Worm (Caenorhabditis elegans) whole organism, L4 larva: ENCODE measurements around the gene W03G11.4.

ENCODE experiments used
- D1046.2 ChIP-seq: fragments of 200-800 bp; sonication (Bioruptor generic); IDR thresholded peaks from 2 replicates; pipeline ENCODE4 v1.3.6; 2022; ENCODE audit warnings: missing genetic modification characterization, missing compliant biosample characterization
- F10B5.3 ChIP-seq: sonication (generic microtip); optimal IDR thresholded peaks from 2 replicates; lab custom pipeline; 2016; ENCODE audit warnings: mild to moderate bottlenecking, missing genetic modification characterization, missing compliant biosample characterization
- F37D6.2 ChIP-seq: sonication (generic microtip); optimal IDR thresholded peaks from 2 replicates; lab custom pipeline; 2016; ENCODE audit warnings: mild to moderate bottlenecking, missing genetic modification characterization, missing compliant biosample characterization
- T20F7.1 ChIP-seq: fragments of 200-800 bp; sonication (Bioruptor generic); optimal IDR thresholded peaks from 2 replicates; lab custom pipeline; 2018; ENCODE audit warnings: mild to moderate bottlenecking, missing genetic modification characterization, missing compliant biosample characterization
- Y5F2A.4 ChIP-seq: fragments of 200-800 bp; sonication (Bioruptor generic); optimal IDR thresholded peaks from 2 replicates; lab custom pipeline; 2018; ENCODE audit warnings: mild to moderate bottlenecking, missing genetic modification characterization, missing compliant biosample characterization
- Y75B8A.6 ChIP-seq: fragments of 200-800 bp; sonication (Bioruptor generic); IDR thresholded peaks from 2 replicates; pipeline ENCODE4 v1.3.6; 2022; ENCODE audit warnings: missing genetic modification reagents, missing genetic modification characterization, missing compliant biosample characterization
- ZK337.2 ChIP-seq: fragments of 200-800 bp; sonication (Bioruptor generic); IDR thresholded peaks from 2 replicates; pipeline ENCODE4 v1.3.6; 2022; ENCODE audit warnings: missing genetic modification reagents, missing genetic modification characterization, missing compliant biosample characterization
- aha-1 ChIP-seq: fragments of 150-350 bp; peaks from one replicate; lab custom pipeline; 2014; ENCODE audit warnings: missing biosample characterization, missing genetic modification characterization
- aly-2 ChIP-seq: sonication (generic microtip); optimal IDR thresholded peaks from 2 replicates; lab custom pipeline; 2018; ENCODE audit warnings: missing biosample characterization, missing genetic modification characterization
- ama-1 ChIP-seq: fragments of 150-350 bp; optimal IDR thresholded peaks from 2 replicates; lab custom pipeline; 2014; ENCODE audit warnings: inconsistent platforms, mixed read lengths
- arid-1 ChIP-seq: fragments of 200-800 bp; sonication (Bioruptor generic); conservative IDR thresholded peaks from 2 replicates; pipeline ENCODE4 v1.3.6; 2022; ENCODE audit warnings: missing genetic modification reagents, missing genetic modification characterization, missing compliant biosample characterization
- attf-4 ChIP-seq: sonication (generic microtip); optimal IDR thresholded peaks from 3 replicates; lab custom pipeline; 2017; ENCODE audit warnings: missing biosample characterization, missing genetic modification characterization
- ceh-20 ChIP-seq: fragments of 200-800 bp; sonication (Bioruptor generic); IDR thresholded peaks from 2 replicates; pipeline ENCODE4 v1.3.6; 2022; ENCODE audit warnings: missing genetic modification reagents, missing genetic modification characterization, missing compliant biosample characterization
- ceh-32 ChIP-seq: sonication (generic microtip); optimal IDR thresholded peaks from 2 replicates; lab custom pipeline; 2016; ENCODE audit warnings: mild to moderate bottlenecking, missing genetic modification characterization, missing compliant biosample characterization; ENCODE audit not compliant: poor library complexity
- ceh-82 ChIP-seq: sonication (generic microtip); optimal IDR thresholded peaks from 2 replicates; lab custom pipeline; 2017; ENCODE audit warnings: missing biosample characterization, missing genetic modification characterization
- ctbp-1 ChIP-seq: fragments of 200-800 bp; sonication (Bioruptor generic); IDR thresholded peaks from 2 replicates; pipeline ENCODE4 v1.3.6; 2022; ENCODE audit warnings: missing genetic modification reagents, missing genetic modification characterization, missing compliant biosample characterization
- daf-12 ChIP-seq: fragments of 150-350 bp; optimal IDR thresholded peaks from 2 replicates; lab custom pipeline; 2014; ENCODE audit warnings: missing biosample characterization, missing genetic modification reagents, missing genetic modification characterization
- daf-19 ChIP-seq: fragments of 200-800 bp; sonication (Bioruptor generic); conservative IDR thresholded peaks from 2 replicates; pipeline ENCODE4 v1.3.6; 2022; ENCODE audit warnings: missing genetic modification characterization, missing compliant biosample characterization
- daf-8 ChIP-seq: fragments of 200-800 bp; sonication (Bioruptor generic); IDR thresholded peaks from 2 replicates; pipeline ENCODE4 v1.3.6; 2022; ENCODE audit warnings: missing genetic modification characterization, missing compliant biosample characterization
- dmd-6 ChIP-seq: fragments of 200-800 bp; sonication (Bioruptor generic); IDR thresholded peaks from 2 replicates; pipeline ENCODE4 v1.3.6; 2022; ENCODE audit warnings: missing genetic modification reagents, missing genetic modification characterization, missing compliant biosample characterization
- dmd-9 ChIP-seq: fragments of 200-800 bp; sonication (Bioruptor generic); IDR thresholded peaks from 2 replicates; pipeline ENCODE4 v1.3.6; 2022; ENCODE audit warnings: missing genetic modification reagents, missing genetic modification characterization, missing compliant biosample characterization
- dpl-1 ChIP-seq: fragments of 150-350 bp; optimal IDR thresholded peaks from 2 replicates; lab custom pipeline; 2014; ENCODE audit warnings: missing biosample characterization, missing genetic modification reagents, missing genetic modification characterization
- egl-43 ChIP-seq: fragments of 200-800 bp; sonication (Bioruptor generic); IDR thresholded peaks from 2 replicates; pipeline ENCODE4 v1.3.6; 2022; ENCODE audit warnings: missing genetic modification reagents, missing genetic modification characterization, missing compliant biosample characterization
- hlh-11 ChIP-seq: fragments of 200-800 bp; sonication (Bioruptor generic); optimal IDR thresholded peaks from 2 replicates; lab custom pipeline; 2018; ENCODE audit warnings: mild to moderate bottlenecking, missing genetic modification characterization, missing compliant biosample characterization
- lin-1 ChIP-seq: fragments of 200-800 bp; sonication (Bioruptor generic); IDR thresholded peaks from 2 replicates; pipeline ENCODE4 v1.3.6; 2022; ENCODE audit warnings: missing genetic modification reagents, missing genetic modification characterization, missing compliant biosample characterization
- lin-39 ChIP-seq: fragments of 150-350 bp; optimal IDR thresholded peaks from 2 replicates; lab custom pipeline; 2014; ENCODE audit warnings: missing biosample characterization, missing genetic modification reagents, missing genetic modification characterization
- lir-3 ChIP-seq: sonication (generic microtip); optimal IDR thresholded peaks from 2 replicates; lab custom pipeline; 2016; ENCODE audit warnings: mild to moderate bottlenecking, missing genetic modification characterization, missing compliant biosample characterization
- lsy-2 ChIP-seq, 2 experiments: fragments of 150-350 bp in 1 of 2; sonication (generic microtip) in 1 of 2; optimal IDR thresholded peaks; 2 replicates each; lab custom pipeline; 2014 to 2017; ENCODE audit warnings: missing biosample characterization in 2 of 2, missing genetic modification characterization in 2 of 2
- madf-9 ChIP-seq: fragments of 200-800 bp; sonication (Bioruptor generic); conservative IDR thresholded peaks from 2 replicates; pipeline ENCODE4 v1.3.6; 2022; ENCODE audit warnings: missing genetic modification reagents, missing genetic modification characterization, missing compliant biosample characterization
- mdt-29 ChIP-seq: fragments of 200-800 bp; sonication (Bioruptor generic); IDR thresholded peaks from 2 replicates; pipeline ENCODE4 v1.3.6; 2022; ENCODE audit warnings: missing genetic modification reagents, missing genetic modification characterization, missing compliant biosample characterization
- mxl-2 ChIP-seq: fragments of 200-800 bp; sonication (Bioruptor generic); conservative IDR thresholded peaks from 2 replicates; pipeline ENCODE4 v1.3.6; 2022; ENCODE audit warnings: missing genetic modification reagents, missing genetic modification characterization, missing compliant biosample characterization
- nhr-10 ChIP-seq: fragments of 150-350 bp; optimal IDR thresholded peaks from 2 replicates; lab custom pipeline; 2014; ENCODE audit warnings: missing biosample characterization, missing genetic modification characterization
- nhr-25 ChIP-seq: sonication (generic microtip); optimal IDR thresholded peaks from 2 replicates; lab custom pipeline; 2017; ENCODE audit warnings: missing genetic modification characterization, mild to moderate bottlenecking, missing compliant biosample characterization, antibody characterized with exemption, moderate library complexity, borderline replicate concordance; ENCODE audit not compliant: insufficient read depth
- nhr-28 ChIP-seq: fragments of 150-350 bp; optimal IDR thresholded peaks from 2 replicates; lab custom pipeline; 2014; ENCODE audit warnings: missing biosample characterization, missing genetic modification characterization
- nhr-42 ChIP-seq: fragments of 200-800 bp; sonication (Bioruptor generic); IDR thresholded peaks from 2 replicates; pipeline ENCODE4 v1.3.6; 2022; ENCODE audit warnings: missing genetic modification characterization, missing compliant biosample characterization
- nhr-48 ChIP-seq: sonication (generic microtip); optimal IDR thresholded peaks from 2 replicates; lab custom pipeline; 2016; ENCODE audit warnings: mild to moderate bottlenecking, missing genetic modification characterization, missing compliant biosample characterization
- nhr-76 ChIP-seq: fragments of 150-350 bp; optimal IDR thresholded peaks from 2 replicates; lab custom pipeline; 2014; ENCODE audit warnings: missing biosample characterization, missing genetic modification characterization
- nhr-77 ChIP-seq: fragments of 150-350 bp; optimal IDR thresholded peaks from 2 replicates; lab custom pipeline; 2014; ENCODE audit warnings: missing biosample characterization, missing genetic modification characterization
- pha-4 ChIP-seq, 2 experiments: fragments of 150-350 bp in 1 of 2; fragments of 200-800 bp in 1 of 2; sonication (Bioruptor generic) in 1 of 2; IDR thresholded peaks in 1 of 2; optimal IDR thresholded peaks in 1 of 2; 2 replicates each; pipeline versions ENCODE4 v1.3.6 to Lab custom; 2014 to 2022; ENCODE audit warnings: missing genetic modification characterization in 2 of 2, missing genetic modification reagents in 2 of 2, missing biosample characterization in 1 of 2, missing compliant biosample characterization in 1 of 2
- php-3 ChIP-seq: fragments of 200-800 bp; sonication (Bioruptor generic); IDR thresholded peaks from 2 replicates; pipeline ENCODE4 v1.3.6; 2022; ENCODE audit warnings: missing genetic modification reagents, missing genetic modification characterization, missing compliant biosample characterization
- sdz-12 ChIP-seq: fragments of 200-800 bp; sonication (Bioruptor generic); optimal IDR thresholded peaks from 2 replicates; lab custom pipeline; 2018; ENCODE audit warnings: mild to moderate bottlenecking, missing genetic modification characterization, missing compliant biosample characterization
- set-16 ChIP-seq: fragments of 200-800 bp; sonication (Bioruptor generic); IDR thresholded peaks from 2 replicates; pipeline ENCODE4 v1.3.6; 2022; ENCODE audit warnings: missing genetic modification reagents, missing genetic modification characterization, missing compliant biosample characterization
- skn-1 ChIP-seq: fragments of 150-350 bp; optimal IDR thresholded peaks from 2 replicates; lab custom pipeline; 2014; ENCODE audit warnings: missing biosample characterization, missing genetic modification characterization
- spr-1 ChIP-seq: sonication (generic microtip); optimal IDR thresholded peaks from 2 replicates; lab custom pipeline; 2016; ENCODE audit warnings: mild to moderate bottlenecking, missing genetic modification characterization, missing compliant biosample characterization
- spr-3 ChIP-seq: fragments of 200-800 bp; sonication (Bioruptor generic); optimal IDR thresholded peaks from 2 replicates; lab custom pipeline; 2018; ENCODE audit warnings: mild to moderate bottlenecking, missing genetic modification characterization, missing compliant biosample characterization
- tag-97 ChIP-seq: fragments of 200-800 bp; sonication (Bioruptor generic); IDR thresholded peaks from 2 replicates; pipeline ENCODE4 v1.3.6; 2022; ENCODE audit warnings: missing genetic modification characterization, missing compliant biosample characterization
- unc-39 ChIP-seq: sonication (generic microtip); optimal IDR thresholded peaks from 2 replicates; lab custom pipeline; 2017; ENCODE audit warnings: missing biosample characterization, missing genetic modification characterization
- vab-7 ChIP-seq: fragments of 200-800 bp; sonication (Bioruptor generic); IDR thresholded peaks from 2 replicates; pipeline ENCODE4 v1.3.6; 2022; ENCODE audit warnings: missing genetic modification reagents, missing genetic modification characterization, missing compliant biosample characterization
- zag-1 ChIP-seq: fragments of 150-350 bp; optimal IDR thresholded peaks from 2 replicates; lab custom pipeline; 2014; ENCODE audit warnings: missing biosample characterization, missing genetic modification characterization
- zfp-3 ChIP-seq: fragments of 200-800 bp; sonication (Bioruptor generic); conservative IDR thresholded peaks from 2 replicates; pipeline ENCODE4 v1.3.6; 2022; ENCODE audit warnings: missing genetic modification reagents, missing genetic modification characterization, missing compliant biosample characterization
- zip-2 ChIP-seq: fragments of 150-350 bp; optimal IDR thresholded peaks from 2 replicates; lab custom pipeline; 2014; ENCODE audit warnings: missing biosample characterization, missing genetic modification characterization

The W03G11.4 gene

DNA sequence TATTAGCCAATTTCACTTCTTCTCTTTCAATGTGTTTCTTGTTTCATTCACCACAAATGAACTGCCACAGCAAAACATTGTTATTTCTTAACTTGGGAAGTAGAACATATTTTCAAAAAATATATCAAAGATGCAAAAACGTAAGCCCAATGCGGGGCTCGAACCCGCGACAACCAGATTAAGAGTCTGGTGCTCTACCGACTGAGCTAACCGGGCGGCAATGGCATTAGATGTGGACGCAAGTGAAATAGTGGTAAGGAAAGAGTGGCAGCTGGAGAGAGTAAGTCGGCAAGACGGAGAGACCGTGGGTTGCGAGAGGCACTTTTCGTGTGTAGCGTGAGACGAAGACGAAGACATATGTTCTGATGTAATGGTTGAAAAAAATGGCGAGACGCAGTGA is 13.1 kb upstream of the W03G11.4 start (continued):
- TF ChIP-seq ceh-20 (GFP tag; lab: Robert Waterston, UW) (peak; percentile 87), tag-97 (no peak), aly-2 (no peak), F37D6.2 (tag; lab: Kevin White, UChicago) (peak; percentile 78), ceh-82 (tag; lab: Kevin White, UChicago) (no peak), Y5F2A.4 (GFP tag; lab: Kevin White, UChicago) (peak; percentile 84), php-3 (no peak), ZK337.2 (GFP tag; lab: Robert Waterston, UW) (peak; percentile 80), spr-1 (peak; percentile 69), spr-3 (GFP tag; lab: Kevin White, UChicago) (peak; percentile 71), pha-4 (GFP tag; IDR thresholded peaks at IDR 0.05; lab: Robert Waterston, UW) (peak; percentile 95), pha-4 (tag; optimal IDR thresholded peaks at IDR 0.05; lab: Kevin White, UChicago) (no peak), attf-4 (tag; lab: Kevin White, UChicago) (no peak), dpl-1 (GFP tag; lab: Kevin White, UChicago) (no peak), skn-1 (peak; percentile 19), arid-1 (GFP tag; lab: Robert Waterston, UW) (peak; percentile 94), nhr-28 (tag; lab: Kevin White, UChicago) (peak; percentile 60), lsy-2 (tag; optimal IDR thresholded peaks at IDR 0.05; lab: Kevin White, UChicago) (peak in 1 of 2 experiments; percentile 13), zip-2 (peak; percentile 83), lir-3 (tag; lab: Kevin White, UChicago) (peak; percentile 82), ama-1 (lab: Kevin White, UChicago) (no peak), ceh-32 (tag; lab: Kevin White, UChicago) (peak; percentile 71), nhr-76 (tag; lab: Kevin White, UChicago) (no peak), nhr-77 (tag; lab: Kevin White, UChicago) (peak; percentile 56), nhr-42 (GFP tag; lab: Robert Waterston, UW) (peak; percentile 77; the same call in 1 of the 2 replicates), lin-1 (peak; percentile 92), ctbp-1 (GFP tag; lab: Robert Waterston, UW) (peak; percentile 97), zfp-3 (GFP tag; lab: Robert Waterston, UW) (peak; percentile 76; the same call in 1 of the 2 replicates), unc-39 (tag; lab: Kevin White, UChicago) (no peak), dmd-6 (GFP tag; lab: Robert Waterston, UW) (peak; percentile 81), Y75B8A.6 (GFP tag; lab: Robert Waterston, UW) (peak; percentile 90), D1046.2 (peak; percentile 91), aha-1 (tag; lab: Kevin White, UChicago) (peak; percentile 96), zag-1 (tag; lab: Kevin White, UChicago) (peak; percentile 46), vab-7 (GFP tag; lab: Robert Waterston, UW) (peak; percentile 97), hlh-11 (tag; lab: Kevin White, UChicago) (no peak), mxl-2 (GFP tag; lab: Robert Waterston, UW) (peak; percentile 74), nhr-10 (no peak), lin-39 (tag; lab: Kevin White, UChicago) (no peak), daf-8 (GFP tag; lab: Robert Waterston, UW) (peak; percentile 80; the same call in 1 of the 2 replicates), daf-12 (tag; lab: Kevin White, UChicago) (no peak), F10B5.3 (tag; lab: Kevin White, UChicago) (peak; percentile 82), mdt-29 (GFP tag; lab: Robert Waterston, UW) (no peak), egl-43 (GFP tag; lab: Robert Waterston, UW) (no peak), T20F7.1 (peak; percentile 64), madf-9 (GFP tag; lab: Robert Waterston, UW) (peak; percentile 85), nhr-25 (tag; lab: Kevin White, UChicago) (peak; percentile 34), daf-19 (GFP tag; lab: Robert Waterston, UW) (peak; percentile 94), sdz-12 (GFP tag; lab: Kevin White, UChicago) (no peak), set-16 (GFP tag; lab: Robert Waterston, UW) (no peak), nhr-48 (tag; lab: Kevin White, UChicago) (peak; percentile 73), dmd-9 (GFP tag; lab: Robert Waterston, UW) (peak; percentile 70; the same call in 1 of the 2 replicates)
